Worm (Caenorhabditis elegans): Measurements from ENCODE around the gene far-1.

Gene far-1

ce11 chrIII:9101212-9101611 is 20.2 kb upstream of the far-1 start, which contains the start of gene ZK507.1:
ZK507.1 (minus strand) TSS chrIII:9101312.
- TF ChIP-seq unc-120 (tag; optimal IDR thresholded peaks at IDR 0.05; ENCODE audit: poor library complexity, severe bottlenecking): no peak
- no peak for TF ChIP-seq flh-1 (GFP tag; optimal IDR thresholded peaks at IDR 0.05)
- TF ChIP-seq M03D4.4 (tag; optimal IDR thresholded peaks at IDR 0.05): no peak
- TF ChIP-seq elt-3 (tag; optimal IDR thresholded peaks at IDR 0.05): no peak
- no peak for TF ChIP-seq tbx-8 (GFP tag; optimal IDR thresholded peaks at IDR 0.05)
- TF ChIP-seq nhr-2 (tag; optimal IDR thresholded peaks at IDR 0.05): no peak
- no peak for TF ChIP-seq unc-39 (tag; optimal IDR thresholded peaks at IDR 0.05)
- no peak for TF ChIP-seq lin-32 (GFP tag; optimal IDR thresholded peaks at IDR 0.05)
- TF ChIP-seq elt-1 (tag; optimal IDR thresholded peaks at IDR 0.05; ENCODE audit: borderline replicate concordance, insufficient read depth): no peak
- TF ChIP-seq cnd-1 (tag; optimal IDR thresholded peaks at IDR 0.05): no peak
- no peak for TF ChIP-seq hlh-1 (tag; optimal IDR thresholded peaks at IDR 0.05)
- no peak for TF ChIP-seq mab-5 (tag; optimal IDR thresholded peaks at IDR 0.05)
- no peak for TF ChIP-seq sem-2 (GFP tag; optimal IDR thresholded peaks at IDR 0.05)
- TF ChIP-seq nhr-28 (tag; optimal IDR thresholded peaks at IDR 0.05): no peak
- TF ChIP-seq snpc-4 (tag; optimal IDR thresholded peaks at IDR 0.05): no peak
- TF ChIP-seq mep-1 (tag; optimal IDR thresholded peaks at IDR 0.05): no peak
- TF ChIP-seq lsy-2 (tag; optimal IDR thresholded peaks at IDR 0.05): no peak

- TF ChIP-seq mep-1 (tag; optimal IDR thresholded peaks at IDR 0.05): no peak
- no peak for TF ChIP-seq nhr-237 (tag; optimal IDR thresholded peaks at IDR 0.05)
- TF ChIP-seq drap-1 (GFP tag; optimal IDR thresholded peaks at IDR 0.05): no peak
- no peak for TF ChIP-seq mab-5 (tag; optimal IDR thresholded peaks at IDR 0.05)
- no peak for TF ChIP-seq lin-13 (tag; optimal IDR thresholded peaks at IDR 0.05)
- TF ChIP-seq elt-3 (tag; optimal IDR thresholded peaks at IDR 0.05): no peak
- no peak for TF ChIP-seq tbx-8 (GFP tag; optimal IDR thresholded peaks at IDR 0.05)
- no peak for TF ChIP-seq ztf-11 (tag; optimal IDR thresholded peaks at IDR 0.05)
- no peak for TF ChIP-seq ceh-39 (tag; optimal IDR thresholded peaks at IDR 0.05)
- no peak for TF ChIP-seq hlh-1 (tag; optimal IDR thresholded peaks at IDR 0.05)
- TF ChIP-seq ces-1 (GFP tag; optimal IDR thresholded peaks at IDR 0.05): no peak
- TF ChIP-seq snpc-4 (tag; optimal IDR thresholded peaks at IDR 0.05): no peak
- no peak for TF ChIP-seq mls-2 (tag; optimal IDR thresholded peaks at IDR 0.05)
- no peak for TF ChIP-seq nhr-76 (tag; optimal IDR thresholded peaks at IDR 0.05)
- no peak for TF ChIP-seq lsy-2 (tag; optimal IDR thresholded peaks at IDR 0.05)
- TF ChIP-seq ham-2 (GFP tag; optimal IDR thresholded peaks at IDR 0.05): no peak
Measured at ce11 chrIII:9091392-9092291, 10.7 kb upstream of the far-1 start, which contains the start of gene glp-1. glp-1 (plus strand) TSS chrIII:9092241.

DNA sequence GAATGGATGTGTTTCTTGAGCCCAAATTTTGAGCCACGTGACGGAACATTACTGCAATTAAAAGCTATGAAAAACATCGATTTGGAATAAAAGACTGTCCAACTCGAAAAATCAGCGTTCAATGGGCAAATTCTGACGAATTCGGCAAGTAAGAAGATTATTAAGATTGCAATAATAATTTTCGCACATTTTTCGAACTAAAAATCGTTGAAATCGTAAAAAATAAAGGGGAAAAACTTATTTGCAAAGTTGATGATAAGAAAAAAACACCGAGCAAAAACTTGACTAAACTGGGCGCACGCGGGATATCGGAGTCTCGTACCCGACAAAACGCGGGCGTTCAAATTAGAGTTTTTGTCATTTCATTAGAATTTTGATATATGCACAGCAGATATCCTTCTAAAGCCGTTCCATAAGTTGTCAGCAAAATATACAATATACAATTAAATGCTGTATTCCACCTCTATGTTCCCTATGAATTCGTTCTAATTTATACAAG is 8.4 kb upstream of the far-1 start, which contains the start of the genes mccc-2 and mrpl-44:
Gene mccc-2 (minus strand): TSS at position 51 of the 499 bp plus-strand sequence.
Gene mrpl-44 (minus strand): TSS at position 51 of the 499 bp plus-strand sequence.
- no peak for TF ChIP-seq nhr-76 (tag; optimal IDR thresholded peaks at IDR 0.05)

DNA sequence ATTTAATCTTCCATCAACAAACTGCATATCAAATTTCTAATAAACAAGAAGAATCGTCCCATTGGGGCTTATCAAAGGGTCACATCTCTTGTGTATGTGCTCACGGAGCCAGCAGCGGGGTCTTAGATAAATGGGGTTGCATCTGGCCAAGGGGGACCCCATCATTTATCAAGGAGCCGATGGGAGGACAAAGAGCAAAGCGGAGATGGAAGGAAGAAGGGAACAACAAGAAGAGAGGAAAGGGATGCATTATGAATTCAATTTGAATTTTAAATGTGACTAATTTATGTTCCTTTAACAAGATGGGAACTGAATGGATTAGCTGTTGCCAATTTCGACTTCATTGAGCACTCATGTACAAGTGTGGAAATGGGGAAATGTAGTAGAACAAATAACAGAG is 3.4 kb upstream of the far-1 start:
- TF ChIP-seq drap-1 (GFP tag; optimal IDR thresholded peaks at IDR 0.05) (no peak), mep-1 (tag; optimal IDR thresholded peaks at IDR 0.05) (no peak), ceh-83 (GFP tag; optimal IDR thresholded peaks at IDR 0.05) (no peak), unc-39 (tag; optimal IDR thresholded peaks at IDR 0.05) (no peak), unc-62 (GFP tag; optimal IDR thresholded peaks at IDR 0.05) (peak; percentile 11), blmp-1 (tag; optimal IDR thresholded peaks at IDR 0.05) (no peak), unc-120 (tag; optimal IDR thresholded peaks at IDR 0.05; ENCODE audit: poor library complexity, severe bottlenecking) (peak; percentile 65), ces-1 (GFP tag; optimal IDR thresholded peaks at IDR 0.05) (peak; percentile 98), mab-5 (tag; optimal IDR thresholded peaks at IDR 0.05) (peak; percentile 75), sptf-1 (tag; optimal IDR thresholded peaks at IDR 0.05) (no peak), mls-2 (tag; optimal IDR thresholded peaks at IDR 0.05) (peak; percentile 26), bed-3 (GFP tag; optimal IDR thresholded peaks at IDR 0.05) (no peak)

Data from whole organism, mixed stage, embryonic.